Fruit fly (Drosophila melanogaster) whole organism, embryonic: ENCODE results near the gene Atpalpha.

ENCODE experiments used
- CG15073 ChIP-seq: fragments of 200-800 bp; sonication (Bioruptor generic); optimal IDR thresholded peaks from 2 replicates; lab custom pipeline; 2016; ENCODE audit warnings: missing biosample characterization, missing genetic modification characterization
- CG1603 ChIP-seq: fragments of 200-800 bp; sonication (Bioruptor generic); optimal IDR thresholded peaks from 2 replicates; lab custom pipeline; 2019; ENCODE audit warnings: missing biosample characterization, mild to moderate bottlenecking, missing genetic modification characterization, moderate library complexity
- CG18764 ChIP-seq: fragments of 200-800 bp; sonication (Bioruptor generic); optimal IDR thresholded peaks from 3 replicates; lab custom pipeline; 2016; ENCODE audit warnings: missing biosample characterization, missing genetic modification characterization
- CG8944 ChIP-seq: fragments of 200-800 bp; sonication (Bioruptor generic); optimal IDR thresholded peaks from 3 replicates; lab custom pipeline; 2016; ENCODE audit warnings: missing biosample characterization, missing genetic modification characterization
- CG9817 ChIP-seq: fragments of 200-800 bp; sonication (Bioruptor generic); optimal IDR thresholded peaks from 2 replicates; lab custom pipeline; 2018; ENCODE audit warnings: missing biosample characterization, mild to moderate bottlenecking, missing genetic modification characterization, moderate library complexity
- Hmr ChIP-seq: fragments of 200-800 bp; sonication (Bioruptor generic); optimal IDR thresholded peaks from 3 replicates; lab custom pipeline; 2017; ENCODE audit warnings: mild to moderate bottlenecking, missing biosample characterization, missing genetic modification reagents, missing genetic modification characterization
- NfI ChIP-seq: fragments of 200-800 bp; sonication (Bioruptor generic); optimal IDR thresholded peaks from 3 replicates; lab custom pipeline; 2018; ENCODE audit warnings: missing biosample characterization, mild to moderate bottlenecking, missing genetic modification characterization, moderate library complexity
- Sin3A ChIP-seq: fragments of >200 bp; optimal IDR thresholded peaks from 2 replicates; lab custom pipeline; 2018
- aop ChIP-seq: fragments of 200-800 bp; sonication (Bioruptor generic); IDR thresholded peaks from 2 replicates; pipeline ENCODE4 v1.3.6; 2022; ENCODE audit warnings: missing biosample characterization, missing genetic modification characterization
- bbx ChIP-seq: fragments of 200-800 bp; sonication (Bioruptor generic); IDR thresholded peaks from 2 replicates; pipeline ENCODE4 v1.3.6; 2022; ENCODE audit warnings: missing biosample characterization, missing genetic modification characterization; ENCODE audit not compliant: partially characterized antibody
- cas ChIP-seq: fragments of 200-800 bp; sonication (Bioruptor generic); IDR thresholded peaks from 2 replicates; pipeline ENCODE4 v1.3.6; 2022; ENCODE audit warnings: missing biosample characterization, missing genetic modification characterization
- crol ChIP-seq: fragments of 200-800 bp; sonication (Bioruptor generic); IDR thresholded peaks from 2 replicates; pipeline ENCODE4 v1.3.6; 2022; ENCODE audit warnings: missing biosample characterization, missing genetic modification characterization
- da ChIP-seq: fragments of 200-800 bp; sonication (Bioruptor generic); optimal IDR thresholded peaks from 2 replicates; lab custom pipeline; 2016; ENCODE audit warnings: missing biosample characterization, missing genetic modification characterization
- maf-S ChIP-seq: fragments of 200-800 bp; sonication (Bioruptor generic); optimal IDR thresholded peaks from 2 replicates; lab custom pipeline; 2016; ENCODE audit warnings: missing biosample characterization, missing genetic modification characterization

DNA sequence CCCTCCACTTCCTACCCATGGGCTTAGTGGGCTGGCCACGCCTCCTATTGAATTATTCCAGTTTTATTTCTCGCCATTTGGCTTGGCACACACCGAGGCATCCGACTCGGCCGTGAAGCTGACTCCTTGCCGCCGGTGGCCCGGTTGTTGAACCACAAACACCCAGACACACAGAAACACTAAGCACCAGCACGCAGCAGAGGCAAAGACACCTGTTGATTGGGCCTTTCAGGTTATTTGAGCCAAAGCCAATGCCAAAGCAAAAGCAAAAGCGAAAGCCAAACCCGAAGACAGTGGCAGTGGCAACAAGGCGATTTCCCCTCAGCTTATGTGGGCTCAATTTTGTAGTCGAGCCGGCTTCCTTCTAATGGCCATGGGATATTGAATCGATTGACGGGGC, 1.7 kb upstream of the Atpalpha start:
- TF ChIP-seq CG18764 (no peak), bbx (GFP tag; lab: Robert Waterston, UW) (no peak), CG8944 (GFP tag; lab: Kevin White, UChicago) (no peak), maf-S (GFP tag; lab: Kevin White, UChicago) (no peak), NfI (GFP tag; lab: Kevin White, UChicago) (no peak), CG1603 (tag; lab: Kevin White, UChicago) (no peak), cas (no peak), aop (no peak), CG15073 (GFP tag; lab: Kevin White, UChicago) (no peak), da (GFP tag; lab: Kevin White, UChicago) (no peak), CG9817 (no peak), Sin3A (lab: Kevin White, UChicago) (no peak), Hmr (GFP tag; lab: Kevin White, UChicago) (no peak), crol (GFP tag; lab: Robert Waterston, UW) (no peak)
